Worm (Caenorhabditis elegans): ENCODE measurements around the gene F19H6.4.

DNA sequence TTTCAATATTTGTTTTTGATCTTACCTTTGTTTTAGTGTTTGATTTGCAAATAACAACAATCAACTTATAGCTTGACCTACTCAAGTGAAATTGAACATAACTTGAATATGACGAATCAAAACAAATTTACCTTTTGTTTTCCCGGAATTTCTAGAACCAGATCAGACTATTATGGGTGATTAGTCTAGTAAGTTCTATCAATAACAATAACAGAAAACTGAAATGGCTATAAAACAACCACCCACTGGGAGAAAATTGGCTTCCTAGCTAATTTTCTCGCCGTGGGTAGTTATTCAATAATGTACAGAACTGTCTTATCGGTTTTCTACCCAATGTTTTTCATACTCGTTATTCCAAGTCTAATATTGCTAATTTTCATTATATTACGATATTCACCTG, 36.8 kb upstream of the F19H6.4 start, which contains the start of gene srd-45:
- TF ChIP-seq ztf-11 (tag; optimal IDR thresholded peaks at IDR 0.05): no peak
- no peak for TF ChIP-seq efl-3 (GFP tag; optimal IDR thresholded peaks at IDR 0.05)
- TF ChIP-seq nhr-84 (tag; optimal IDR thresholded peaks at IDR 0.05): no peak
- TF ChIP-seq lsy-2 (tag; optimal IDR thresholded peaks at IDR 0.05): no peak
- TF ChIP-seq ama-1 (optimal IDR thresholded peaks at IDR 0.05): no peak
